Fruit fly (Drosophila melanogaster): ENCODE measurements around the gene Crg-1.
A peak's percentile ranks its signal among the peaks of the same experiment; 100 is the strongest.

- TF ChIP-seq CG3919 (GFP tag; optimal IDR thresholded peaks at IDR 0.05) = peak; percentile 45
- no peak for TF ChIP-seq fd59A (GFP tag; optimal IDR thresholded peaks at IDR 0.05)
- peak; percentile 31 for TF ChIP-seq Lpt (GFP tag; optimal IDR thresholded peaks at IDR 0.05)
- TF ChIP-seq Hr4 (GFP tag; optimal IDR thresholded peaks at IDR 0.05) = peak; percentile 15
- TF ChIP-seq Gug (GFP tag; IDR thresholded peaks at IDR 0.05) = peak; percentile 45; the same call in 1 of the 2 replicates
- TF ChIP-seq Ets21C (GFP tag; optimal IDR thresholded peaks at IDR 0.05) = peak; percentile 9
- TF ChIP-seq Hr38 (GFP tag; optimal IDR thresholded peaks at IDR 0.05) = no peak
- TF ChIP-seq CG15336 (GFP tag; IDR thresholded peaks at IDR 0.05) = peak; percentile 66
- TF ChIP-seq CG10631 (GFP tag; optimal IDR thresholded peaks at IDR 0.05) = peak; percentile 27
- no peak for TF ChIP-seq CG6808 (GFP tag; optimal IDR thresholded peaks at IDR 0.05)
Measured at dm6 chrX:3831761-3832160, 38.7 kb downstream of the Crg-1 start.
